Fruit fly (Drosophila melanogaster) whole organism, embryonic: Measurements from ENCODE around the gene mio.

Experiments
- Awh ChIP-seq: fragments of 200-800 bp; sonication (Bioruptor generic); IDR thresholded peaks from 2 replicates; pipeline ENCODE4, ENCODE4 v1.3.6; 2022; ENCODE audit warnings: missing biosample characterization, missing genetic modification characterization
- CG10321 ChIP-seq: fragments of 200-800 bp; sonication (Bioruptor generic); IDR thresholded peaks from 2 replicates; pipeline ENCODE4 v1.3.6; 2022; ENCODE audit warnings: missing biosample characterization, missing genetic modification characterization
- CG10366 ChIP-seq: fragments of 200-800 bp; sonication (Bioruptor generic); IDR thresholded peaks from 2 replicates; pipeline ENCODE4 v1.3.6; 2022; ENCODE audit warnings: missing biosample characterization, missing genetic modification characterization
- CG10462 ChIP-seq: fragments of 200-800 bp; sonication (Bioruptor generic); optimal IDR thresholded peaks from 2 replicates; lab custom pipeline; 2016; ENCODE audit warnings: missing biosample characterization, missing genetic modification characterization
- CG10959 ChIP-seq: fragments of 200-800 bp; sonication (Bioruptor generic); IDR thresholded peaks from 2 replicates; pipeline ENCODE4 v1.3.6; 2022; ENCODE audit warnings: missing biosample characterization, missing genetic modification characterization
- CG11695 ChIP-seq: fragments of 200-800 bp; sonication (Bioruptor generic); IDR thresholded peaks from 3 replicates; pipeline ENCODE4 v1.3.6; 2022; ENCODE audit warnings: missing biosample characterization, missing genetic modification characterization
- CG15073 ChIP-seq: fragments of 200-800 bp; sonication (Bioruptor generic); optimal IDR thresholded peaks from 2 replicates; lab custom pipeline; 2016; ENCODE audit warnings: missing biosample characterization, missing genetic modification characterization
- CG1529 ChIP-seq: fragments of 200-800 bp; sonication (Bioruptor generic); optimal IDR thresholded peaks from 3 replicates; lab custom pipeline; 2018; ENCODE audit warnings: missing biosample characterization, missing genetic modification characterization
- CG18011 ChIP-seq: fragments of 200-800 bp; sonication (Bioruptor generic); optimal IDR thresholded peaks from 2 replicates; lab custom pipeline; 2017; ENCODE audit warnings: missing biosample characterization, missing genetic modification characterization, mild to moderate bottlenecking, moderate library complexity, missing genotype
- CG2129 ChIP-seq: fragments of 200-800 bp; sonication (Bioruptor generic); IDR thresholded peaks from 2 replicates; pipeline ENCODE4 v1.3.6; 2022; ENCODE audit warnings: missing biosample characterization, missing genetic modification characterization; ENCODE audit not compliant: partially characterized antibody
- CG3407 ChIP-seq: fragments of 200-800 bp; sonication (Bioruptor generic); optimal IDR thresholded peaks from 2 replicates; lab custom pipeline; 2018; ENCODE audit warnings: missing biosample characterization, mild to moderate bottlenecking, missing genetic modification characterization
- CG4730 ChIP-seq: fragments of 200-800 bp; sonication (Bioruptor generic); IDR thresholded peaks from 2 replicates; pipeline ENCODE4 v1.3.6; 2022; ENCODE audit warnings: missing biosample characterization, missing genetic modification characterization
- CG4820 ChIP-seq: fragments of 200-800 bp; sonication (Bioruptor generic); optimal IDR thresholded peaks from 3 replicates; lab custom pipeline; 2016; ENCODE audit warnings: missing biosample characterization, missing genetic modification characterization
- CG4854 ChIP-seq: fragments of 200-800 bp; sonication (Bioruptor generic); optimal IDR thresholded peaks from 2 replicates; lab custom pipeline; 2016; ENCODE audit warnings: missing biosample characterization, missing genetic modification characterization, inconsistent platforms
- CG6689 ChIP-seq: fragments of 200-800 bp; sonication (Bioruptor generic); IDR thresholded peaks from 2 replicates; pipeline ENCODE4 v1.3.6; 2022; ENCODE audit warnings: missing biosample characterization, missing genetic modification characterization
- CG6765 ChIP-seq: fragments of 200-800 bp; sonication (Bioruptor generic); optimal IDR thresholded peaks from 3 replicates; lab custom pipeline; 2017; ENCODE audit warnings: missing biosample characterization, mild to moderate bottlenecking, missing genetic modification characterization
- CG8290 ChIP-seq, 3 experiments: fragments of 200-800 bp; sonication (Bioruptor generic); optimal IDR thresholded peaks; 2 replicates each; lab custom pipeline; 2016 to 2019; ENCODE audit warnings: missing biosample characterization in 3 of 3, missing genetic modification characterization in 3 of 3, mild to moderate bottlenecking in 2 of 3, moderate library complexity in 1 of 3
- CG8388 ChIP-seq: fragments of 200-800 bp; sonication (Bioruptor generic); optimal IDR thresholded peaks from 2 replicates; lab custom pipeline; 2019; ENCODE audit warnings: missing biosample characterization, mild to moderate bottlenecking, missing genetic modification characterization, moderate library complexity
- CG8478 ChIP-seq: fragments of >200 bp; optimal IDR thresholded peaks from 2 replicates; lab custom pipeline; 2018
- CG9215 ChIP-seq: fragments of 200-800 bp; sonication (Bioruptor generic); IDR thresholded peaks from 2 replicates; pipeline ENCODE4 v1.3.6; 2022; ENCODE audit warnings: missing biosample characterization, missing genetic modification characterization
- CG9932 ChIP-seq: fragments of 200-800 bp; sonication (Bioruptor generic); IDR thresholded peaks from 2 replicates; pipeline ENCODE4 v1.3.6; 2022; ENCODE audit warnings: missing biosample characterization, missing genetic modification characterization
- CrebB ChIP-seq: fragments of 200-800 bp; sonication (Bioruptor generic); optimal IDR thresholded peaks from 3 replicates; lab custom pipeline; 2018; ENCODE audit warnings: missing biosample characterization, mild to moderate bottlenecking, missing genetic modification characterization
- Dbx ChIP-seq: fragments of 200-800 bp; sonication (Bioruptor generic); IDR thresholded peaks from 3 replicates; pipeline ENCODE4 v1.3.6; 2022; ENCODE audit warnings: missing biosample characterization, missing genetic modification characterization
- Dll ChIP-seq: fragments of 200-800 bp; sonication (Bioruptor generic); IDR thresholded peaks from 4 replicates; pipeline ENCODE4 v1.3.6; 2022; ENCODE audit warnings: missing biosample characterization, missing genetic modification characterization; ENCODE audit not compliant: partially characterized antibody
- Doc2 ChIP-seq: fragments of 200-800 bp; sonication (Bioruptor generic); IDR thresholded peaks from 2 replicates; pipeline ENCODE4 v1.3.6; 2022; ENCODE audit warnings: missing biosample characterization, missing genetic modification characterization
- E2f1 ChIP-seq: fragments of 200-800 bp; sonication (Bioruptor generic); IDR thresholded peaks from 2 replicates; pipeline ENCODE4 v1.3.6; 2022; ENCODE audit warnings: missing biosample characterization, missing genetic modification characterization
- E2f2 ChIP-seq: fragments of 200-800 bp; sonication (Bioruptor generic); IDR thresholded peaks from 2 replicates; pipeline ENCODE4 v1.3.6; 2022; ENCODE audit warnings: missing biosample characterization, missing genetic modification characterization
- ERR ChIP-seq: fragments of 200-800 bp; sonication (Bioruptor generic); optimal IDR thresholded peaks from 2 replicates; lab custom pipeline; 2016; ENCODE audit warnings: missing biosample characterization, missing genetic modification characterization
- GATAe ChIP-seq: fragments of 200-800 bp; sonication (Bioruptor generic); conservative IDR thresholded peaks from 2 replicates; pipeline ENCODE4 v1.3.6; 2022; ENCODE audit warnings: missing biosample characterization, missing genetic modification characterization
- HLH3B ChIP-seq: fragments of 200-800 bp; sonication (Bioruptor generic); IDR thresholded peaks from 2 replicates; pipeline ENCODE4 v1.3.6; 2022; ENCODE audit warnings: missing biosample characterization, missing genetic modification characterization
- Hr3 ChIP-seq: fragments of 200-800 bp; sonication (Bioruptor generic); optimal IDR thresholded peaks from 3 replicates; lab custom pipeline; 2016; ENCODE audit warnings: missing biosample characterization, missing genetic modification characterization
- Lim3 ChIP-seq: fragments of 200-800 bp; sonication (Bioruptor generic); IDR thresholded peaks from 2 replicates; pipeline ENCODE4 v1.3.6; 2022; ENCODE audit warnings: missing biosample characterization, missing genetic modification characterization
- MESR4 ChIP-seq: fragments of 200-800 bp; sonication (Bioruptor generic); optimal IDR thresholded peaks from 2 replicates; lab custom pipeline; 2018; ENCODE audit warnings: missing biosample characterization, mild to moderate bottlenecking, missing genetic modification characterization, moderate library complexity
- NC2α ChIP-seq: fragments of 200-800 bp; sonication (Bioruptor generic); optimal IDR thresholded peaks from 2 replicates; lab custom pipeline; 2016; ENCODE audit warnings: missing biosample characterization, missing genetic modification characterization
- Oli ChIP-seq: fragments of 200-800 bp; sonication (Bioruptor generic); optimal IDR thresholded peaks from 2 replicates; lab custom pipeline; 2018; ENCODE audit warnings: missing biosample characterization, mild to moderate bottlenecking, missing genetic modification characterization, moderate library complexity
- PHDP ChIP-seq: fragments of 200-800 bp; sonication (Bioruptor generic); optimal IDR thresholded peaks from 3 replicates; lab custom pipeline; 2018; ENCODE audit warnings: missing biosample characterization, mild to moderate bottlenecking, missing genetic modification characterization, moderate library complexity
- Sox100B ChIP-seq: fragments of 200-800 bp; sonication (Bioruptor generic); optimal IDR thresholded peaks from 3 replicates; lab custom pipeline; 2018; ENCODE audit warnings: missing biosample characterization, mild to moderate bottlenecking, missing genetic modification characterization
- TFAM ChIP-seq: fragments of 200-800 bp; sonication (Bioruptor generic); optimal IDR thresholded peaks from 2 replicates; lab custom pipeline; 2017; ENCODE audit warnings: missing biosample characterization, missing genetic modification characterization, inconsistent platforms
- Xrp1 ChIP-seq: fragments of 200-800 bp; sonication (Bioruptor generic); IDR thresholded peaks from 2 replicates; pipeline ENCODE4 v1.3.6; 2022; ENCODE audit warnings: missing biosample characterization, missing genetic modification characterization
- ap ChIP-seq: fragments of 200-800 bp; sonication (Bioruptor generic); IDR thresholded peaks from 2 replicates; pipeline ENCODE4 v1.3.6; 2022; ENCODE audit warnings: missing biosample characterization, missing genetic modification characterization
- da ChIP-seq: fragments of 200-800 bp; sonication (Bioruptor generic); optimal IDR thresholded peaks from 2 replicates; lab custom pipeline; 2016; ENCODE audit warnings: missing biosample characterization, missing genetic modification characterization
- gfzf ChIP-seq: fragments of 200-800 bp; sonication (Bioruptor generic); optimal IDR thresholded peaks from 2 replicates; lab custom pipeline; 2016; ENCODE audit warnings: missing biosample characterization, mild to moderate bottlenecking, missing genetic modification characterization, moderate library complexity
- kni ChIP-seq: fragments of 200-800 bp; sonication (Bioruptor generic); optimal IDR thresholded peaks from 3 replicates; lab custom pipeline; 2017; ENCODE audit warnings: mild to moderate bottlenecking, missing biosample characterization, missing genetic modification reagents, missing genetic modification characterization
- luna ChIP-seq: fragments of 200-800 bp; sonication (Bioruptor generic); optimal IDR thresholded peaks from 2 replicates; lab custom pipeline; 2016; ENCODE audit warnings: missing biosample characterization, missing genetic modification characterization
- otp ChIP-seq: fragments of 200-800 bp; sonication (Bioruptor generic); IDR thresholded peaks from 3 replicates; pipeline ENCODE4, ENCODE4 v1.3.6; 2022; ENCODE audit warnings: missing biosample characterization, missing genetic modification characterization
- pros ChIP-seq: fragments of 200-800 bp; sonication (Bioruptor generic); optimal IDR thresholded peaks from 3 replicates; lab custom pipeline; 2019; ENCODE audit warnings: missing biosample characterization, mild to moderate bottlenecking, missing genetic modification characterization, moderate library complexity
- ro ChIP-seq: fragments of 200-800 bp; sonication (Bioruptor generic); IDR thresholded peaks from 2 replicates; pipeline ENCODE4 v1.3.6; 2022; ENCODE audit warnings: missing biosample characterization, missing genetic modification characterization
- row ChIP-seq: fragments of 200-800 bp; sonication (Bioruptor generic); IDR thresholded peaks from 3 replicates; pipeline ENCODE4 v1.3.6; 2022; ENCODE audit warnings: missing biosample characterization, missing genetic modification characterization
- seq ChIP-seq: fragments of 200-800 bp; sonication (Bioruptor generic); IDR thresholded peaks from 2 replicates; pipeline ENCODE4 v1.3.6; 2022; ENCODE audit warnings: missing biosample characterization, missing genetic modification characterization
- tup ChIP-seq: fragments of 200-800 bp; sonication (Bioruptor generic); optimal IDR thresholded peaks from 2 replicates; lab custom pipeline; 2016; ENCODE audit warnings: missing biosample characterization, mild to moderate bottlenecking, missing genetic modification characterization, moderate library complexity
- wor ChIP-seq: fragments of 200-800 bp; sonication (Bioruptor generic); IDR thresholded peaks from 2 replicates; pipeline ENCODE4 v1.3.6; 2022; ENCODE audit warnings: missing biosample characterization, missing genetic modification characterization
- z ChIP-seq: fragments of 200-800 bp; sonication (Bioruptor generic); IDR thresholded peaks from 3 replicates; pipeline ENCODE4 v1.3.6; 2022; ENCODE audit warnings: missing biosample characterization, missing genetic modification characterization

Gene mio

DNA sequence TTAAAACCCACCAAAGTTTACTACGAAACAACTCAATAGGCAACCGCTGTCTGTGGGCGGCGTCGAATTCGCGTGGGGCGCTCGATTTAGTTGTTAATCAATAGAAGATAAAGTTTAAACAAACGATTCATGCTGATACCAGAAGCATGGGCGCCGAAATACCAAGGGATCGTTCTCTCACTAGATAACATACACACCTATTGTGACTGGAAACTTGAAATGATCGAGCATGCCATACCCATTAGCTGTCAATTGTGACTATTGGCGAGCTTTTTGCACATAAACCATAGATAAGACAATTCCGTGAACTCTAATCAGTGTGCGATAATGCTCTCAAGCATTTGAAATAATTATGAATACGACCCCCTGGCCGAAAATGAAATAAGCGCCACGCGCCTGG, 37.7 kb upstream of the mio start (continued):
- TF ChIP-seq gfzf (no peak), CG10366 (GFP tag; lab: Robert Waterston, UW) (peak; percentile 69), CG10959 (no peak; the same call in 1 of the 2 replicates), CG9215 (GFP tag; lab: Robert Waterston, UW) (peak; percentile 72; the same call in 1 of the 2 replicates), CG4820 (GFP tag; lab: Kevin White, UChicago) (peak; percentile 61), pros (no peak), NC2α (GFP tag; lab: Kevin White, UChicago) (peak; percentile 67), wor (peak; percentile 62), E2f1 (GFP tag; lab: Robert Waterston, UW) (peak; percentile 73), CG8478 (lab: Kevin White, UChicago) (no peak), CG15073 (GFP tag; lab: Kevin White, UChicago) (no peak), CG18011 (peak; percentile 11), GATAe (GFP tag; lab: Robert Waterston, UW) (peak; percentile 85), Doc2 (0 out of 2 replicates have a peak, but pooled peaks have one; percentile 23), TFAM (GFP tag; lab: Kevin White, UChicago) (no peak), CG4730 (peak; percentile 55; the same call in 1 of the 2 replicates), CG6689 (peak; percentile 58), CG9932 (GFP tag; lab: Robert Waterston, UW) (peak; percentile 85), tup (GFP tag; lab: Kevin White, UChicago) (peak; percentile 52), seq (peak; percentile 50; the same call in 1 of the 2 replicates), Xrp1 (GFP tag; lab: Robert Waterston, UW) (peak; percentile 56), ERR (GFP tag; lab: Kevin White, UChicago) (peak; percentile 68), CG3407 (GFP tag; lab: Kevin White, UChicago) (peak; percentile 34), otp (0 out of 3 replicates have a peak, but pooled peaks have one; percentile 53), Dll (GFP tag; lab: Robert Waterston, UW) (no peak), Oli (peak; percentile 84), Hr3 (GFP tag; lab: Kevin White, UChicago) (peak; percentile 58), kni (GFP tag; lab: Kevin White, UChicago) (no peak), luna (GFP tag; lab: Kevin White, UChicago) (peak; percentile 21), row (GFP tag; lab: Robert Waterston, UW) (peak; percentile 76), PHDP (tag; lab: Kevin White, UChicago) (peak; percentile 73), da (GFP tag; lab: Kevin White, UChicago) (no peak), Dbx (GFP tag; lab: Robert Waterston, UW) (peak; percentile 73; the same call in 2 of the 3 replicates), CG8388 (GFP tag; lab: Kevin White, UChicago) (peak; percentile 63), CG6765 (GFP tag; lab: Kevin White, UChicago) (peak; percentile 58), CG1529 (peak; percentile 13), E2f2 (GFP tag; lab: Robert Waterston, UW) (peak; percentile 43; the same call in 1 of the 2 replicates), CG8290 (GFP tag; optimal IDR thresholded peaks at IDR 0.05; lab: Kevin White, UChicago) (no peak), CG8290 (tag; optimal IDR thresholded peaks at IDR 0.05; lab: Kevin White, UChicago) (peak in 1 of 2 experiments; percentile 86), ap (GFP tag; lab: Robert Waterston, UW) (no peak), ro (GFP tag; lab: Robert Waterston, UW) (no peak; the same call in 1 of the 2 replicates), CG2129 (GFP tag; lab: Robert Waterston, UW) (no peak), CrebB (tag; lab: Kevin White, UChicago) (peak; percentile 75), CG10462 (GFP tag; lab: Kevin White, UChicago) (peak; percentile 2), z (GFP tag; lab: Robert Waterston, UW) (no peak), CG11695 (GFP tag; lab: Robert Waterston, UW) (peak; percentile 66), CG4854 (GFP tag; lab: Kevin White, UChicago) (peak; percentile 66), Sox100B (GFP tag; lab: Kevin White, UChicago) (peak; percentile 50), Lim3 (GFP tag; lab: Robert Waterston, UW) (no peak), CG10321 (GFP tag; lab: Robert Waterston, UW) (no peak; the same call in 1 of the 2 replicates), MESR4 (GFP tag; lab: Kevin White, UChicago) (no peak), HLH3B (GFP tag; lab: Robert Waterston, UW) (peak; percentile 81), Awh (GFP tag; lab: Robert Waterston, UW) (peak; percentile 50)
